Worm (Caenorhabditis elegans) whole organism, early embryonic: ENCODE results near the gene sre-34.

Experiments used
- ama-1 ChIP-seq: fragments of 150-350 bp; optimal IDR thresholded peaks from 2 replicates; lab custom pipeline; 2014
- ceh-13 ChIP-seq: fragments of 200-800 bp; sonication (Bioruptor generic); optimal IDR thresholded peaks from 2 replicates; lab custom pipeline; 2018; ENCODE audit warnings: mild to moderate bottlenecking, missing genetic modification characterization, missing compliant biosample characterization
- hmg-4 ChIP-seq: fragments of 200-800 bp; sonication (Bioruptor generic); optimal IDR thresholded peaks from 2 replicates; lab custom pipeline; 2018; ENCODE audit warnings: mild to moderate bottlenecking, missing genetic modification characterization, missing compliant biosample characterization
- sea-1 ChIP-seq: fragments of 200-800 bp; sonication (Bioruptor generic); conservative IDR thresholded peaks from 2 replicates; pipeline ENCODE4 v1.3.6; 2022; ENCODE audit warnings: missing genetic modification characterization, missing compliant biosample characterization
- tbx-11 ChIP-seq: fragments of 200-800 bp; sonication (Bioruptor generic); IDR thresholded peaks from 2 replicates; pipeline ENCODE4 v1.3.6; 2022; ENCODE audit warnings: missing genetic modification characterization, missing compliant biosample characterization
- tra-4 ChIP-seq: sonication (generic microtip); optimal IDR thresholded peaks from 2 replicates; lab custom pipeline; 2017; ENCODE audit warnings: missing genetic modification characterization, missing compliant biosample characterization

DNA sequence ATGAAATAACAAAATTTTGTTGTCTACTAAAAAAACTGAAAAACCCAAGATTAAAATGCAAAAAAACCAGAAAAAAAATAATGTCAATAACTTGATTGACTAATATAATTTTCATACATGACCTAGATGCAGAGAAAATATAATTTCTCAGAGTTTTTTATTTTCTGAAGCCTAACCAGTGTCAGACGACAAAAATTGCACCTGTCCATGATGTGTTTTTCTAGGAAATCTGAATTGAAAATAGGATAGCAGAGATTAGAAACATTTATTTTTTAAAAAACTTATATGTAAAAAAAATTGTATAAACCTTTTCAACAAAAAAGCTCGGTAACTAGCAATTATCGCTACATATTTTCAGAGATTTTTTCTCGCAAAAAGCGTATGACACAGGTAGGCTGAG is 32.0 kb upstream of the sre-34 start:
- TF ChIP-seq ama-1 (lab: Kevin White, UChicago): no peak
- TF ChIP-seq sea-1 (GFP tag; lab: Robert Waterston, UW): no peak
- no peak for TF ChIP-seq tra-4 (tag; lab: Kevin White, UChicago)
- no peak for TF ChIP-seq tbx-11
- no peak for TF ChIP-seq ceh-13 (GFP tag; lab: Kevin White, UChicago)
- TF ChIP-seq hmg-4 (GFP tag; lab: Kevin White, UChicago): no peak
